Fruit fly (Drosophila melanogaster): ENCODE data around the gene CG14384.

The CG14384 gene

dm6 chr3R:12982167-12982981 is 14.9 kb upstream of the CG14384 start (continued):
- no peak for TF ChIP-seq prd (optimal IDR thresholded peaks at IDR 0.05)
- peak; percentile 63 for TF ChIP-seq prd (GFP tag; IDR thresholded peaks at IDR 0.05)
- TF ChIP-seq Scr (GFP tag; IDR thresholded peaks at IDR 0.05; ENCODE audit: partially characterized antibody), result peak; percentile 17; the same call in 1 of the 2 replicates
- peak; percentile 79 for TF ChIP-seq CG13296 (GFP tag; optimal IDR thresholded peaks at IDR 0.05)
- peak; percentile 32 for TF ChIP-seq grn (GFP tag; optimal IDR thresholded peaks at IDR 0.05)
- no peak for TF ChIP-seq Mes4 (GFP tag; optimal IDR thresholded peaks at IDR 0.05)
- TF ChIP-seq CG10654 (GFP tag; optimal IDR thresholded peaks at IDR 0.05), result peak; percentile 10
- no peak for TF ChIP-seq CG8089 (GFP tag; optimal IDR thresholded peaks at IDR 0.05)
- peak; percentile 80; the same call in 1 of the 2 replicates for TF ChIP-seq Rfx (GFP tag; IDR thresholded peaks at IDR 0.05)
- TF ChIP-seq Sox102F (GFP tag; optimal IDR thresholded peaks at IDR 0.05), result peak; percentile 75
- TF ChIP-seq CG12659 (GFP tag; optimal IDR thresholded peaks at IDR 0.05), result peak; percentile 84
- peak; percentile 70 for TF ChIP-seq Fer3 (tag; optimal IDR thresholded peaks at IDR 0.05)
- peak; percentile 81 for TF ChIP-seq CG9932 (GFP tag; IDR thresholded peaks at IDR 0.05)
- peak; percentile 42 for TF ChIP-seq Asciz (GFP tag; optimal IDR thresholded peaks at IDR 0.05)
- peak; percentile 67 for TF ChIP-seq Ssrp (tag; optimal IDR thresholded peaks at IDR 0.05)
- TF ChIP-seq sens-2 (GFP tag; IDR thresholded peaks at IDR 0.05), result 0 out of 2 replicates have a peak, but pooled peaks have one; percentile 7
- TF ChIP-seq NC2α (GFP tag; optimal IDR thresholded peaks at IDR 0.05), result no peak
- no peak for TF ChIP-seq z (GFP tag; IDR thresholded peaks at IDR 0.05)
- TF ChIP-seq CG10267 (tag; optimal IDR thresholded peaks at IDR 0.05), result peak; percentile 49
- TF ChIP-seq shn (GFP tag; optimal IDR thresholded peaks at IDR 0.05), result no peak
- TF ChIP-seq gfzf (GFP tag; optimal IDR thresholded peaks at IDR 0.05), result no peak
- TF ChIP-seq CG2875 (GFP tag; optimal IDR thresholded peaks at IDR 0.05), result no peak
- peak; percentile 83 for TF ChIP-seq PHDP (tag; optimal IDR thresholded peaks at IDR 0.05)
- TF ChIP-seq CG1529 (GFP tag; optimal IDR thresholded peaks at IDR 0.05), result peak; percentile 18
- no peak for TF ChIP-seq Gsc (GFP tag; IDR thresholded peaks at IDR 0.05)
- TF ChIP-seq NfI (GFP tag; optimal IDR thresholded peaks at IDR 0.05), result peak; percentile 77
- TF ChIP-seq Ada2b (GFP tag; IDR thresholded peaks at IDR 0.05), result peak; percentile 59
- TF ChIP-seq sug (tag; optimal IDR thresholded peaks at IDR 0.05), result peak; percentile 81
- TF ChIP-seq CG32767 (GFP tag; IDR thresholded peaks at IDR 0.05), result peak; percentile 39; the same call in 1 of the 2 replicates
- TF ChIP-seq gsb (GFP tag; IDR thresholded peaks at IDR 0.05), result peak; percentile 61
- TF ChIP-seq Nf-YB (GFP tag; optimal IDR thresholded peaks at IDR 0.05), result peak; percentile 52
- peak; percentile 71 for TF ChIP-seq Aef1 (GFP tag; IDR thresholded peaks at IDR 0.05)
- peak; percentile 66 for TF ChIP-seq B-H2 (GFP tag; optimal IDR thresholded peaks at IDR 0.05)
- no peak for TF ChIP-seq CG9876 (GFP tag; optimal IDR thresholded peaks at IDR 0.05)
- TF ChIP-seq Fer2 (tag; optimal IDR thresholded peaks at IDR 0.05), result peak; percentile 5
- no peak for TF ChIP-seq fu2 (GFP tag; optimal IDR thresholded peaks at IDR 0.05)
- TF ChIP-seq Vsx1 (GFP tag; optimal IDR thresholded peaks at IDR 0.05), result peak; percentile 64
- peak; percentile 78 for TF ChIP-seq caup (GFP tag; optimal IDR thresholded peaks at IDR 0.05; ENCODE audit: severe bottlenecking)
- peak; percentile 29 for TF ChIP-seq kni (GFP tag; optimal IDR thresholded peaks at IDR 0.05)
- peak; percentile 65; the same call in 1 of the 2 replicates for TF ChIP-seq lmd (GFP tag; IDR thresholded peaks at IDR 0.05)
- peak; percentile 57; the same call in 1 of the 2 replicates for TF ChIP-seq CG17328 (GFP tag; IDR thresholded peaks at IDR 0.05)
- peak; percentile 58; the same call in 1 of the 2 replicates for TF ChIP-seq Xrp1 (GFP tag; IDR thresholded peaks at IDR 0.05)
- TF ChIP-seq sob (GFP tag; IDR thresholded peaks at IDR 0.05), result peak; percentile 57; the same call in 1 of the 2 replicates
- peak; percentile 78 for TF ChIP-seq CG6765 (GFP tag; optimal IDR thresholded peaks at IDR 0.05)
- peak; percentile 46 for TF ChIP-seq ATbp (GFP tag; optimal IDR thresholded peaks at IDR 0.05)
- TF ChIP-seq ci (GFP tag; IDR thresholded peaks at IDR 0.05), result peak; percentile 37; the same call in 1 of the 3 replicates
- TF ChIP-seq corto (GFP tag; optimal IDR thresholded peaks at IDR 0.05), result peak; percentile 10
- peak; percentile 3 for TF ChIP-seq sqz (GFP tag; optimal IDR thresholded peaks at IDR 0.05)

All from whole organism, embryonic.